Fruit fly (Drosophila melanogaster): ENCODE results near the gene Spase22-23.

dm6 chr3R:24220845-24221244 lies 9.0 kb downstream of the Spase22-23 start, which contains the start of gene cav:
- no peak for TF ChIP-seq GATAd (GFP tag; optimal IDR thresholded peaks at IDR 0.05)
- no peak for TF ChIP-seq Mio (GFP tag; optimal IDR thresholded peaks at IDR 0.05)
- no peak for TF ChIP-seq lola (GFP tag; optimal IDR thresholded peaks at IDR 0.05)
- TF ChIP-seq usp (GFP tag; optimal IDR thresholded peaks at IDR 0.05) = no peak
- no peak for TF ChIP-seq h (GFP tag; optimal IDR thresholded peaks at IDR 0.05)
- TF ChIP-seq CG9705 (GFP tag; optimal IDR thresholded peaks at IDR 0.05) = no peak
- no peak for TF ChIP-seq Dfd (GFP tag; optimal IDR thresholded peaks at IDR 0.05)
- TF ChIP-seq jim (GFP tag; optimal IDR thresholded peaks at IDR 0.05) = no peak
- no peak for TF ChIP-seq ey (GFP tag; optimal IDR thresholded peaks at IDR 0.05)
- TF ChIP-seq Abd-B (GFP tag; optimal IDR thresholded peaks at IDR 0.05) = no peak
